Fruit fly (Drosophila melanogaster): ENCODE results near the gene pira.
A peak's percentile ranks its signal among the peaks of the same experiment; 100 is the strongest.

Gene pira

dm6 chrX:12753602-12754347 is 9.6 kb downstream of the pira start:
- no peak for TF ChIP-seq noc (tag; optimal IDR thresholded peaks at IDR 0.05)

DNA sequence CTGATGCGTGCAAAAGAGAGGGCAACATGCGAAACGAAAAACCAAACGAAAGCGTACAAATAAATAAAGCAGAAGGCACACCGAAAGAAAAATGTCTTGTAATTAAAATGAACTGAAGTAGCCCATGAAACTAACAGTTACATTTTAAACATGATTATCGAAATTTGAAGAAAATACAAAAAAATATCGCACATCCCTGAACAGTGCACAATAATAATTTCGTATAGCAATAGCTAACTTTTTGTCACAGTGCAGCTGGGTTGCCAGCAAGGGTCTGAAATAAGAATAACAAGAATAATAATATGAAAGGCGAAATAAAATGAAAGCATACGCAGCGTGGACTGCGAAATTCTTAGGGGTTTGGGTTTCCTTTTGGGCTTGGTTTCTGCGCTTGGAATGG is 11.2 kb downstream of the pira start:
- TF ChIP-seq noc (tag; optimal IDR thresholded peaks at IDR 0.05), result peak; percentile 98

DNA sequence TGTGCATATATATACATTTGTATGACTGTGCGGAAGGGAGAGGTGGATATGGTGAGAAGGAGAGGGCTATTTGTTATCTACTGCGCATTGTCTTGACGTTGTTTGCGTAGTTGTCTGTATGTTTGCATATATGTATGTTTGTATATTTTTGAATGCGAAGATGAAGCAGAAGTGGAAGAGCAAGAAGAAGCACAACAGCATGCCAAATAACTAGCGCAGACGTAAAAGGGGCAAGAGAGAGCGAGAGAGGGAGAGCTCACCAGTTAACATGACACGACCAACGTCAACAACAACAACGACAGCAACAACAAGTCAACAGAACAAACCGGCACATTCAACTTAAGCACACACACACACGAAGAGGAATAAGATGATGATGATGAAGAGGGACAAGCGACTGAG is 11.6 kb downstream of the pira start:
- no peak for TF ChIP-seq noc (tag; optimal IDR thresholded peaks at IDR 0.05)

DNA sequence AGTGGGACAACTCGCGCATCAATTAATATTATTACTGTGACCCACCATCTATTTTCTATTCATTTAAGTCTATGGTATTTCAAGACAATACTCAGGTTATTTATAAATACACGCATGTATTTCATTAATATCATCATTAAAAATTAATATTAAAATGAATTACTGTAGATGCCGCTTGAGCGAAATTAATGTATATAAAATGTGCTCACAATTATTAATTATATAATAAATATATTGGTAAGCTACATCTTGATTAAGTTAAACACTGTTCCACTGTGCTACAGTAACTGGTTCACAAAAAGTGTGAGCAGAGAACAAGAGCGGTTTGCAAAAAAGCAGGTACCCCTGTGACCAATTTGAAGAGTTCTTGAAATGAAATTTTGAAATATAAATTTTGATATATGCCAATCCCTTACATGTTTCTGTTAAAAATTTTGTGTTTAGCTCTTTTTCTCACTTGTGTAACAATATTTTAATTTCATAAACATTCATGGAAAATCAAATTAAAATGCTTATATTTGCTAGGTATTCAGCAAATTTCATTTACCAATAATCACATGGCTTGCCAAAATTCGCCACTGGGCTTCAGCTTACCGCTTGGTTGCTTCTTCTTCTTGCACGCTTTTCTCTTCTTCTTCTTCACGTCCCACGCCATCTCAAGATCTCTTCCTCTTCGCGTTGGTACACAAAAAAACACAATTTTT is 12.3 kb downstream of the pira start:
- TF ChIP-seq noc (tag; optimal IDR thresholded peaks at IDR 0.05), result peak; percentile 100

DNA sequence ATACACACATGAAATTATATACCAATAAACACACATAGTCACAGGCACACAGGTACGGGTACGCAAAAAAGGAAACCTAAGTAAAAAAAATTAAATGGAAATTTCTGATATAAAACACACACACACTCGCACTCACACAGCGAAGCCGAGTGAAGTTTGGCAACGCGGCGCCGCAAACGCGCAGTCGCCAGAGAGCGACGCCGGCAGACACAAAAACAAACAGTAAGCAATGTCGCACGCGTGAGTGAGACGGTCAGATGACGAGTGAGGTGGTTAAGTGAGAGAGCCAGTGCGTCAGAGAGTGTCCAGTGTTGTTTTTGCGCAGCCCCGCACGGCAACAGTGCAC is 12.9 kb downstream of the pira start:
- no peak for TF ChIP-seq noc (tag; optimal IDR thresholded peaks at IDR 0.05)

DNA sequence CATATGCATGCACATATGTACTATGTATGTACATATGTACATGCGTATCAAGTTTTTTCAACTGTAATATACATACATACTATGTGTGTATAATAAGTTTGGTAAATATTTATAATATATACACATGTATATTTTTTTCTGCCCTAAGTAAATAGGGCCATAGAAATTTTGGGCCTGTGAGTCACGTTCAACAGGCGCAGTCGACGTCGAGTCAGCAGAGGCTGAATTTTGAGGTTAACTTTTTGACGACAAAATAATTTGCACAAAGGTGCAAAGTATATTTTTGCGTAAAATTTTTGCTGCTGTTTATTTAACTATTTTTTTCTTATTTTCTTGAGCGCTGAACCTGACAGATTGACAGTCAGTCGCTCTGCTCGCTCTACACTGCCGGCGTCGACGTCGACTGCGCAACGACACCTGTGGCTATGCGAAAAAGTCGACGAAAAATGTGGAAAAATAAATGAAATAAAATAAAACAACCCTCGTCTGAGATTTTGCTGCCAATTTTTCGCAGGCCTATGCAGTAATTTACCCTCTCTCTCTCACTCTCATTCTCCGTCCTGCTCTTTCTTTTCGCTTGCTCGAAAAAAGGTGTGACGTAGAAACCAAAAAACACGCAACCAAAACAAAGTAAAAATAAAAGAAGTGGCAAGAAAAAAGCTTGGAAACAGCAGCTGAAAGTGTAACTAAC is 13.4 kb downstream of the pira start:
- peak; percentile 34 for TF ChIP-seq noc (tag; optimal IDR thresholded peaks at IDR 0.05)

- TF ChIP-seq noc (tag; optimal IDR thresholded peaks at IDR 0.05), result no peak
These were observed 14.4 kb downstream of the pira start for dm6 chrX:12748967-12749366.

DNA sequence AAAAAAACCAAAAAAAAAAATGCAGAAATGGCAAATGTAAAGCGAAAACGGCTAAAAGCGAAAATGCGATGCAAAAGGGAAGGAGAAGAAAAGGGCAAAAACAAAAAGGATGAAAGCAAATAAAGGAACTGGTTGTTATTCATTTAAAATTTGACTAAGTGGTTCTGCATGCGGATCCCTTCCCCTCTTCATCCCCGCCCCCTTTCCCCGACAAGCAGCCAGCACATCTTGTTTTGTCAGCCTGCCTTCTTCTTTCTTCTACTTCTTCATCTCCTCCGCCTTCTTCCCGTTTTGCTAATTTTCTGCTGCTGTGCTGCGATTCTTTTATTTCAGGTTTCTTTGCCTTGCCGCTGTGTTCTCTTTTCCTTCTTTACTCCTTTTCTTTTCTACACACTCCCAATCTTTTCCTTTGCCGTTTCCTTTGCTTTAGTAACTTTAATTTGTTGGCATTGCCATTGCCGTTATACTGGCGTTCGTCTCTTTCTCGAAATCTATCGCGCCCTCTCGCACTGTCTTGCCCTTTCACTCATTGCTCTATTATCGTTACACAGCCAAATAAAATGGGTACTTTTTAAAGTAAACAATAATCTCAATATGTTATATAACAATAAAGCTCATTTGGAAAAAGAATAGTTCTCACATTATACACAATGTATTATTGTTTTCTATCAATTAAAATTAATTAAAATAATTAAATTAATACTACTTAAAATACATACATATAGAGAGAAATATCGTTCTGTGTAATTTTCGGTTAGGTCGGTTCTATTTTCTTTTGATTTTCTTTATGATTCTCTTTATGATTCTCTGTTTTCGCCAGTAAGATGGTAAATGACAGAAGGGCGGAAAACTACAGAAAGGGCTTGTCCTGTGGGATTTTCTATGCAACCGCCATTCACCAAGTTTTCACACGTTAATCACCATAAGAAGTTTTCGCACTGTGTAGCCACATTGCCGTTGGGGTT is 15.4 kb downstream of the pira start:
- TF ChIP-seq noc (tag; optimal IDR thresholded peaks at IDR 0.05), result peak; percentile 68

dm6 chrX:12745117-12745516 is 18.3 kb downstream of the pira start:
- no peak for TF ChIP-seq noc (tag; optimal IDR thresholded peaks at IDR 0.05)

dm6 chrX:12744026-12744688 is 19.3 kb downstream of the pira start, which contains the start of gene CG4004:
Gene CG4004, plus strand, starts transcription at chrX:12744212.
- no peak for TF ChIP-seq noc (tag; optimal IDR thresholded peaks at IDR 0.05)

DNA sequence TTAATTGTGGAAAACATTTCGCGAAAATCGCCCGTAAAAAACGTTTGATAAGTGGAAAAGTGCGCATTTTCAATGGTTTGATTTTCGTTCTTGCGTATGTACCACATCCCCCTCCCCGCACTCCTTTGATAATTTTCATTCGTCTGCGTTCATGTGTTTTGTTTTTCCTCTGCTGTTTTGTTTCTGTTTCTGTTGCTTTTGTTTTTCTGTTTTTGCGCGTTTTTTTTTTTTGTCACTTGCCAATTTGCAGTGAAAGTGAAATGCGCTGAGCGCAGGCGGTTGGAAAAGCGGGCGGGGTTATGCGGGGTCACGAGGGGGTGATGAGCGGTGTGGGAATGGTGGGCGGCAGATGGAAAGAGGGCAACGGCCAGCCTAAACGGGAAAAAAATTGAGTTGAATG is 20.1 kb downstream of the pira start:
- no peak for TF ChIP-seq noc (tag; optimal IDR thresholded peaks at IDR 0.05)

DNA sequence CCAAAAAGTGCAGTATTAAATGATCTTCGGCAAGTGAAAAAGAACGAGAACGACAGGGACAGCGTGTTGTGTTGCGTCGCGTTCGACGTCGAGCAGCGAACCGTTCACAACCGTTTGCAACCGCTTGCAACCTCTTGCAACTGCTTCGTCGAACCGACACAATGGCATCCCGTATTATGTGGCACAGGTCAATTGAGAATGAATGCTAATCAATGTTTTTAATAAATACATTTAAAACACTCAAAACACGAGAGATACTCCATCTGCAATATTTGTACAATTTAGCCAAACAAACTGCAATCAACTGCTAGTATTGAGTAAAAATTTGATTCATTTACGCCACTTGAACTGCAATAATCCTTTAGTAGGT is 20.8 kb downstream of the pira start:
- TF ChIP-seq noc (tag; optimal IDR thresholded peaks at IDR 0.05), result no peak

dm6 chrX:12741914-12742650 is 21.3 kb downstream of the pira start, which contains the start of gene Smr:
Gene Smr, minus strand, starts transcription at chrX:12742618.
- no peak for TF ChIP-seq noc (tag; optimal IDR thresholded peaks at IDR 0.05)

DNA sequence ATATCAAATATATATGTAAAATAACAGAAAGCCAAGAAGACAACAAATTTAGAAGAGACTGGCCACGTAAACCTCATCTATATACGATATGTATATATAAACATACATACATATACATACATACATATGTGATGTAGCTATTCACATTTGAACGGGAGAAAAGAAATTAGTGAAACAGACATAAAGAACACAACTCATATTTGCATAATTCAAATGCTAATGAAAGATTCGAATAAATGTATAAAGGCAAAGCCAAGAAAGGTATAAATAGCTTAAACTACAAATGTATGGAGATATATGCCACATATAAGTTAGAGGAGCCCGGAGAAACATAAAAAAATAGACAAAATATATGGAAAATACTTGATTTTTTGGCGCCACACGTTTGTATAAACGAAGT is 23.0 kb downstream of the pira start:
- TF ChIP-seq noc (tag; optimal IDR thresholded peaks at IDR 0.05), result no peak

Measured in whole organism, larva.